Fruit fly (Drosophila melanogaster) whole organism, wandering third instar larva: ENCODE measurements around the gene CG34398.

Experiments used
- Dif ChIP-seq: fragments of 200-275, 200-300 bp; sonication (Bioruptor generic); optimal IDR thresholded peaks from 2 replicates; lab custom pipeline; 2018; ENCODE audit warnings: missing biosample characterization, missing genetic modification characterization; ENCODE audit not compliant: partially characterized antibody
- Hr83 ChIP-seq: fragments of 200-300 bp; sonication (Bioruptor generic); optimal IDR thresholded peaks from 2 replicates; lab custom pipeline; 2016; ENCODE audit warnings: missing biosample characterization, mild to moderate bottlenecking, missing genetic modification characterization, moderate library complexity; ENCODE audit not compliant: poor library complexity, severe bottlenecking
- Sp1 ChIP-seq: fragments of 200-800 bp; sonication (Bioruptor generic); optimal IDR thresholded peaks from 3 replicates; lab custom pipeline; 2019; ENCODE audit warnings: missing biosample characterization, mild to moderate bottlenecking, missing genetic modification characterization, moderate library complexity
- dmrt93B ChIP-seq: fragments of 200-800 bp; sonication (Bioruptor generic); optimal IDR thresholded peaks from 2 replicates; lab custom pipeline; 2018; ENCODE audit warnings: missing biosample characterization, mild to moderate bottlenecking, missing genetic modification characterization
- h ChIP-seq: fragments of 200-800 bp; sonication (Bioruptor generic); optimal IDR thresholded peaks from 3 replicates; lab custom pipeline; 2016; ENCODE audit warnings: missing biosample characterization, mild to moderate bottlenecking, missing genetic modification characterization
- tai ChIP-seq: sonication (Bioruptor generic); optimal IDR thresholded peaks from 2 replicates; lab custom pipeline; 2016; ENCODE audit warnings: missing biosample characterization, missing genetic modification characterization

DNA sequence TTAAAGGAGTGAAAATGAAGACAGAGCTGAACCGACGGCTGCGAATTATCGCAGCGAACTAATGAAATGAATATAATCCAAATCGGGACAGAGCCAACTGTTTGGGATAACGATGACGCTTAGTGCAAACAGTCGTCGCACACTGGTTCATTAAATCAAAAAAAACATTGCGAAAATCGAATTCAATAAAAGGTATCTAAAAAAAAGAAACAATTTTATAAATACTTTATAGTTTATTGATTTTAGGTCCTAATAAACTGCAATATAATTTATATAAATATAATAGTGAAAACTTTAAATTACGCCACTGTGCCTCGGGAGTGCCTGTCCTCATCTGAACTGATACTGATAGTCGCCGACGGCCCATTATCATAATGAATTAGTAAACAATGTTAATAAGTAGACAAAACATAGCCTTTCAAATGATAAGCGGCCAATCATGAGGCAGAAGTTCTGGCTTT, 60.4 kb downstream of the CG34398 start, which contains the start of gene CG31886:
- TF ChIP-seq dmrt93B (GFP tag; lab: Kevin White, UChicago) (no peak), Hr83 (GFP tag; lab: Kevin White, UChicago) (no peak), tai (GFP tag; lab: Kevin White, UChicago) (no peak), Dif (no peak), h (GFP tag; lab: Kevin White, UChicago) (no peak), Sp1 (no peak)
